Worm (Caenorhabditis elegans): Measurements from ENCODE around the gene C17C3.24.

Gene C17C3.24

DNA sequence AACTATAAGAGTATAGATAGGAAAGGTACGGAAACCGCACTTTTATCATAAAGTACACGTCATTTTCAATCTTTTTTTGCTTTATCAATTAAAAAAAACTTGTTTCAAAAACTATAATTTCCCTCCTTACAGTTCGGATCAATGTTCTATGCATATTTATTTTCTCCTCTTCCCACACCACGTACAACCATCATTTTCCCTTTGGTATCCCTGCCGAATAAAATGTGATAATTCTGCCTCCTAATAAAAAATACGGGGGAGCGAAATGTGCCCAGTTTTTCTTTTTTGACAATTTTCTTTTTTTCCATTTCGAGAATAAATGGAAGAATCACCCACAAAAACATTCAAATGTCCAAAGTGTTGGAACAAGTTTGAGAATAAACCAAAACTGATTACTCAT, 26.0 kb downstream of the C17C3.24 start, which contains the start of gene ZK177.3:
ZK177.3 (plus strand) TSS at position 301 of the 400 bp plus-strand sequence.
- TF ChIP-seq ztf-29 (GFP tag; IDR thresholded peaks at IDR 0.05) (no peak), med-1 (GFP tag; optimal IDR thresholded peaks at IDR 0.05; ENCODE audit: insufficient read depth) (no peak), klf-2 (GFP tag; conservative IDR thresholded peaks at IDR 0.05) (no peak), flt-1 (GFP tag; IDR thresholded peaks at IDR 0.05) (no peak), cog-1 (tag; optimal IDR thresholded peaks at IDR 0.05) (no peak), ztf-23 (GFP tag; IDR thresholded peaks at IDR 0.05) (no peak), ref-1 (GFP tag; conservative IDR thresholded peaks at IDR 0.05) (no peak), tab-1 (GFP tag; IDR thresholded peaks at IDR 0.05) (no peak), T22C8.4 (GFP tag; IDR thresholded peaks at IDR 0.05) (no peak)

DNA sequence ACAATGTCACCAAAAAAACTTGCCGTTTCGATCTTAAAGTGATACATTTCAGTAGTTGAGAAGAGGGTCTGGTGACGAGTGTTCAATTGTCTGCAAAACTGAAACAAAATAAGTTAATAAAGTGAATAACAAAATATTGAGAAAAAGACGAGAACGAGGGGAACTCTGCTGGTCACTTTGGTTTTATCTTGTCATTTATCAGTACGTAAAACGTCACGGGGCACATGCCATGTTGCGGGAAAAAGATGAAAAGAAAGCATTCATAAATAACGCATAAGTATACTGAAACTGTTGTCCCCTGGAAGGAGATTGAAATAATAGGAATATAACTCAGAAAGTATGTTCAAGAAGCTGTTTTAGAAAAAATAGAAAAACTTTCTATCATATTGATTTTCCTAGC, 26.7 kb downstream of the C17C3.24 start, which contains the start of gene sahd-1:
sahd-1 (minus strand) TSS at position 100 of the 400 bp plus-strand sequence.
- TF ChIP-seq ztf-23 (GFP tag; IDR thresholded peaks at IDR 0.05) = no peak
- no peak for TF ChIP-seq ref-1 (GFP tag; conservative IDR thresholded peaks at IDR 0.05)
- TF ChIP-seq med-1 (GFP tag; optimal IDR thresholded peaks at IDR 0.05; ENCODE audit: insufficient read depth) = no peak
- no peak for TF ChIP-seq cog-1 (tag; optimal IDR thresholded peaks at IDR 0.05)

DNA sequence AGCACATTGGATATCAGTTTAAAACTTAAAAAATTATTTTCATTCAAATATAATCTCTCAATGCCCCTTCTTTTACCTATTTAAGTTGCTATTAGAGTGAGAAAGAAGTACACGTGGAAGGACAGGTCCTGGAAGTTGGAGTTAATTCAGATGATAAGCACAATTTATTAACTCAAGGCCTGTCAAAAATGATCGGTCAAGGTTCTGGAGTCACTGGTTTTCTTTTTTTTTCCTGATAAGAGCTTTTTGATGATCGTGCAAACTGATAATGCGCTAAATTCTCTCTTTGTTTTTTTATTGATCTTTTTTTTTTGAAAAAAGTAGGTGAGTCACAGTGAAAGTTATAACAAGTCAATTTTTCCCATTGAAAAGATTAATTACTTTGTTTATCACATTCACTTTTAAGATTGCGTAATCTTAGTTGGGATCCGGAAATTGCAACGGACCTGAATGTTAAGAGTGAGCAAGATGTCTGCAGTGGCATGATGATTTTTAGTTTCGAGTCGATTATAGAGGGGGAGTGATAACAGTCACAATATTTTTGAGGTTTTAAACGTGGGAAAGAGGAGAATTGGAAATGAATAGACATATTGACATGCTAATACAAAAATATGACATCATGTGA, 29.0 kb downstream of the C17C3.24 start:
- TF ChIP-seq ztf-29 (GFP tag; IDR thresholded peaks at IDR 0.05) (no peak), flt-1 (GFP tag; IDR thresholded peaks at IDR 0.05) (no peak), ztf-23 (GFP tag; IDR thresholded peaks at IDR 0.05) (no peak), med-1 (GFP tag; optimal IDR thresholded peaks at IDR 0.05; ENCODE audit: insufficient read depth) (no peak)

DNA sequence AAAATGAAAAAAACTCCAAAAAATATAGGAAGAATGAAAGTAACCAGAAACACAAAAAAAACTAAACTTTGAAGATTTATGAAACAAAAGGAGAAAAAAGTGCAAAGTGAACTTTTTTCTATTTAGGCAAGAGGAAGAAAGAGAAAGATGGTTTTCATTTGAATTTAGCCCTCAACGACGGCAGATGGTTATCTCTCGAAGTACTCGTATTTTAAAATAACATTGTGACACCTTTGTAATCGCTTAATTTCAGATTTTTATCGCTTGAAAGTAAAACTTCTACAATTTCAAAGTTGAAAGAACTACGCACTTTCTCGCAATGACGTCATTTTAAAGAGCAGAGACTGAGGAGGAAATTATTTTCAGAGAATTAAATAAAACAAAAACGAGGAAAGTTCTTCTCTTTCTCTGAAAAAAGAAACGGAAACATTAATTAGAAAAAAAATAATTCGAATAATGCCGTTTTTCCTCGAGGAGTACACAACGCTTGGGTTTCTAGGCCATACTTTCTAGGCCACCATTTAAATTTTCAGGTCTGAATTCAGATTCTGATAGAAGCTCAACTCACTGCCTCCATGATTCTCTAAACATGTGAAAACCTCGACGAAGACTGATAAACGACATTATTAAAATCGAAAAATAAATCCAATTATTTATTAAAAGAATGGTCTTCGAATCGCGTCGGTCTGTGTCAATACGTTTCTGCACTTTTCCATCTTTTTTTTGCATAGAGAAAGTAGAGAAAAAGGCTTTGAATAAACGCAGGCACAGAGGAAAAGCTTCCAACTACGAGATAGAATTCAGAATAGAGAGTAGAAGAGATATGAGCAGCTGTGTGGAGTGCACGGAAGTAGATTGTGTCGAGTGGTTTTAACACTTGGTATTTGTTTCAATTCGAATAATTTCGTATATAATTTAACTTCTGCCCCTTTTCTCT, 29.9 kb downstream of the C17C3.24 start:
- TF ChIP-seq cog-1 (tag; optimal IDR thresholded peaks at IDR 0.05) = peak; percentile 44
- no peak for TF ChIP-seq tab-1 (GFP tag; IDR thresholded peaks at IDR 0.05)

DNA sequence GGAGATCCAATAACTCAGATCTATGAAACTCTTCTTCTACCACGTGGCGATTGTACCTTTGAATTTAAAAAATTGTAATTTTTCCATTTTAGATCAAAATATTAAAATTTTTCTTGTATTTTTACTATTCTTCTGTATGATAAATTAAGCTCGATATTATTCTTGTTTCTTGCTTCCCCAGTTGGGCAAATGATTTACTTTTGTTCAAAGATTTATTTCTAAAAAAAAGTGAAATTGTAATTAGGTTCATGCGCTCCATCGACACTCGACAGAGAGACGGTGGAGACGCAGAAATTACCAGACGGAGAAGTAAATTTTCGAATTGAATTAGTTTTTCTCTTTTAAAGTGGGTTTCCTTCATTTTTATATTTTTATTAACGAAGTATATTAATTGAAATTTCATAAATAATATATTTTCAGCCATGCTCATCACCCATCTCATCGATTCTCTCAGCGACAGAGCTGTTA, 35.7 kb downstream of the C17C3.24 start, which contains the start of gene npp-24:
npp-24 (plus strand) TSS at position 51 of the 468 bp plus-strand sequence.
- TF ChIP-seq ztf-23 (GFP tag; IDR thresholded peaks at IDR 0.05) (no peak), tab-1 (GFP tag; IDR thresholded peaks at IDR 0.05) (no peak)

DNA sequence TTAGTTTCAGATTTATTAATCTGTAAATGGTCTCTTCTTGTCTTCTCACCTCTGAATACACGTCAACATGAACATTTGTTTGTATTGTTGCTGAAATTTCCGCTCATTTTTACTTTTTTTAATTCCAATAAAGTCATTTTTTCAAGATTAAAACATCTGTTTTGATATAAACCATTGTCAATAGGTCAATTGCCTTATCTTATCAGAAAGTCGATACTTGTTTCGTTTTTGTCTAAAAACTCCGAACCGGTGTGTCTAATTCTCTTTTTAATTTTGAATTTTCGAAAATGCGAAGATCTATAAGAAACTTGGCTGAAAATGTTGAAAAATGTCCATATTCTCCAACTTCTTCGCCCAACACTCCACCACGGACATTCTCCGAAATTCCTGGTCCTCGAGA, 37.8 kb downstream of the C17C3.24 start, which contains the start of gene cyp-44A1:
cyp-44A1 (plus strand) TSS at position 285 of the 400 bp plus-strand sequence.
- no peak for TF ChIP-seq klf-2 (GFP tag; conservative IDR thresholded peaks at IDR 0.05)
- TF ChIP-seq med-1 (GFP tag; optimal IDR thresholded peaks at IDR 0.05; ENCODE audit: insufficient read depth) = no peak
- TF ChIP-seq ztf-29 (GFP tag; IDR thresholded peaks at IDR 0.05) = no peak
- no peak for TF ChIP-seq flt-1 (GFP tag; IDR thresholded peaks at IDR 0.05)
- no peak for TF ChIP-seq cog-1 (tag; optimal IDR thresholded peaks at IDR 0.05)
- no peak for TF ChIP-seq ref-1 (GFP tag; conservative IDR thresholded peaks at IDR 0.05)
- TF ChIP-seq T22C8.4 (GFP tag; IDR thresholded peaks at IDR 0.05) = no peak
- no peak for TF ChIP-seq ztf-23 (GFP tag; IDR thresholded peaks at IDR 0.05)

DNA sequence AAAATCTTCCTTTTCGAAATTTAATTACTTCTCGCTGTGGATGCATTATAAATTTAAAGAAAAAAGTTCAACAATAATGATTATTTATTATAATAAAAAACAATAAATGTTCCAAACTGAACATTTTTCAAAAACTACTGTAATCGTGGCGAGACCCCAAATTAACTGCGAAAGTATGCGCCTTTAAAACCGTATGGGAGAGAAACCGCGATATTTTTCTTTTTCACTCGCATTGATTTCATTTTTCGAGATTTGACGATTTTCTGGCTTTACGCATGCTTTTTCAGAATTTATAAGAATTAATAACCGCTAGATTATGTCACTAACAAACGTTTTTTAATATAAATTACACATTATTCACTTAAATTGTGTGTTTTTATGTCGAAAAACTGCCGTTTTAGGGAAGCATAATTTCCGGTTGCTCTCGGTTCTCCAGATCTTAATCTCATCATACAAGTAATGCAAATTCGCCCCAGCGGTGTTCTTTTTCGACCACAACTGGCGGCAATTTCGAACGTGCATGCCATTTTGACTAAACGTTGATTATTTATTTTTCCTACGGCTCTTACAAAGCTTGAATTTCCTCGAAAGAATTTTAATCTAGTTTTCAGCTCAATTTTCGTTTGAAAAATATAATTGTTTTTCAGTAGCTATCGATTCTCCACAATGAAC, 40.5 kb downstream of the C17C3.24 start, which contains the start of gene F12A10.8:
F12A10.8 (minus strand) TSS at position 79 of the 672 bp plus-strand sequence.
- TF ChIP-seq ref-1 (GFP tag; conservative IDR thresholded peaks at IDR 0.05) (no peak), klf-2 (GFP tag; conservative IDR thresholded peaks at IDR 0.05) (no peak)

DNA sequence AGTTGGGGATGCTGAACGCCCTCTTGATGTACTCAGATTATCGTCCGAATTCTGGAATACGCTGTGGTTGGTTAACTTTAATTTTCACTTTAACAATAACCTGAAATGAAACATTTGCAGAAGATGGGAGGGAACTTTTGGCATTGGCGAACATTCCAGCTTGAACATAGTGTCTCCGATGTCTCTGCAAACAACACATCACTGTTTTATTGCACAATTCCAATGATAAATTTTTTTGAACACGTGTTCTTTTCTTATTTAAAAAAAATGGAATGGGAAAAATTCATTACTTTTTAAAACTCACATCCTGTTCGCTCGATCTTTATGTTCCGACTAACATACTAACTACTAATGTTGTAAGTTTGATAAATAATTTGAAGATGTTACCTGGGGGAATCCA, 41.1 kb downstream of the C17C3.24 start, which contains the start of gene fzy-1:
fzy-1 (plus strand) TSS at position 301 of the 400 bp plus-strand sequence.
- TF ChIP-seq med-1 (GFP tag; optimal IDR thresholded peaks at IDR 0.05; ENCODE audit: insufficient read depth) = no peak
- no peak for TF ChIP-seq klf-2 (GFP tag; conservative IDR thresholded peaks at IDR 0.05)
- TF ChIP-seq tab-1 (GFP tag; IDR thresholded peaks at IDR 0.05) = no peak
- no peak for TF ChIP-seq T22C8.4 (GFP tag; IDR thresholded peaks at IDR 0.05)
- no peak for TF ChIP-seq cog-1 (tag; optimal IDR thresholded peaks at IDR 0.05)
- TF ChIP-seq flt-1 (GFP tag; IDR thresholded peaks at IDR 0.05) = no peak
- TF ChIP-seq ztf-29 (GFP tag; IDR thresholded peaks at IDR 0.05) = no peak
- TF ChIP-seq ref-1 (GFP tag; conservative IDR thresholded peaks at IDR 0.05) = no peak
- no peak for TF ChIP-seq ztf-23 (GFP tag; IDR thresholded peaks at IDR 0.05)

DNA sequence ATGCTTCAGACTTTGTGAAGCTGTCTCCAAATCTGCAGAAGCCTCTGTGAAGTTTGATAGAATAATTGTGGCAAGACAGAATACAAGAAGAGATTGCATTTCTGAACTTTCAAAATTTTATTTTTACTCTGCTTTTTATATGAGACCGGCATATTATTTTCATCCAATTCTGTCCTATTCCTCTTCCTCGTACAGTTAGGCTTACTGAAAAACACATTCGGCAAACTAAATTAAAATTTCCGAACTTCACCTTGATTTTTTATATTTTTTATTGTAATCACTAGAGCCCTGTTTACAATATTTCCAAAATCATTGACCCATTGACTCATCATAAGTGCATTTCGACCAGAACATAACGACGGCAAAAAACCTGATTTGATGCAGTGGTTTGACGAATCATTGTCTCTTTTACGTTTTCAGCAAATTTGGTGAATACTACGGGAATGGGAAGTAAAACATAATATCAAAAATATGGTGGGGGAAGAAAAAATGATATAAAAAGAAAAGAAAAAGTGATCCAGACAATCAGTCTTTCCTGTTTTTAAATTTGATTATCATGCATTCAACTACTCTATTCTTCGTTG, 43.3 kb downstream of the C17C3.24 start, which contains the start of the genes suex-1 and F12A10.9:
suex-1 (minus strand) TSS at position 101 of the 584 bp plus-strand sequence.
F12A10.9 (plus strand) TSS at position 534 of the 584 bp plus-strand sequence.
- TF ChIP-seq tab-1 (GFP tag; IDR thresholded peaks at IDR 0.05) = no peak
- no peak for TF ChIP-seq ztf-29 (GFP tag; IDR thresholded peaks at IDR 0.05)
- TF ChIP-seq cog-1 (tag; optimal IDR thresholded peaks at IDR 0.05) = no peak
- no peak for TF ChIP-seq ref-1 (GFP tag; conservative IDR thresholded peaks at IDR 0.05)
- TF ChIP-seq klf-2 (GFP tag; conservative IDR thresholded peaks at IDR 0.05) = no peak
- no peak for TF ChIP-seq T22C8.4 (GFP tag; IDR thresholded peaks at IDR 0.05)
- TF ChIP-seq flt-1 (GFP tag; IDR thresholded peaks at IDR 0.05) = no peak
- TF ChIP-seq ztf-23 (GFP tag; IDR thresholded peaks at IDR 0.05) = no peak
- no peak for TF ChIP-seq med-1 (GFP tag; optimal IDR thresholded peaks at IDR 0.05; ENCODE audit: insufficient read depth)
